Worm (Caenorhabditis elegans): ENCODE results near the gene sra-35.
A peak's percentile ranks its signal among the peaks of the same experiment; 100 is the strongest.

sra-35 gene

DNA sequence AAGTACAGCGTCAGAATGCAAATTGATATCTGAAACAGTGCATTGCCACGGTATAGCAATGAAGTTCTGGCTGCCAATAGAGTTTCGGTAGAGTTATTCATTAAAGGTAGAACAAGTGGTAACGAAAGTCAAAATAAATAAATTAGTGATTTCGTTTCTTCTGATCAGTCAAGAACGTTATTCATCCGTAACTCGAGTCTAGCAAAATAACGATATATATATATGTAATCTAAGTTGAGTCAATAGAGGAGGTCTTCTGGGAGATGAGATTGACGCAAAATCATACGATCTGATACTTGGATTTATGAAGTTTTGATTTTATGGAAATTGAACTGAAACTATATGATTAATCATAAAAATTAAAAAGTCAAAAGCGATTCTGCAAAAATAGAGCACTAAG, at the start of gene sra-35:
Gene sra-35, minus strand, starts transcription at position 101 of the 400 bp plus-strand sequence.
- TF ChIP-seq nhr-28 (tag; optimal IDR thresholded peaks at IDR 0.05): no peak
- TF ChIP-seq nhr-67 (tag; optimal IDR thresholded peaks at IDR 0.05): no peak
- TF ChIP-seq ceh-9 (tag; optimal IDR thresholded peaks at IDR 0.05): no peak
- no peak for TF ChIP-seq lsy-12 (tag; optimal IDR thresholded peaks at IDR 0.05)
- TF ChIP-seq pqm-1 (tag; optimal IDR thresholded peaks at IDR 0.05): no peak
- no peak for TF ChIP-seq nhr-23 (tag; optimal IDR thresholded peaks at IDR 0.05)
- no peak for TF ChIP-seq nhr-25 (tag; optimal IDR thresholded peaks at IDR 0.05)
- no peak for TF ChIP-seq daf-12 (tag; optimal IDR thresholded peaks at IDR 0.05)
- no peak for TF ChIP-seq fos-1 (tag; optimal IDR thresholded peaks at IDR 0.05)
- no peak for TF ChIP-seq ceh-28 (tag; optimal IDR thresholded peaks at IDR 0.05)
- no peak for TF ChIP-seq nhr-77 (tag; optimal IDR thresholded peaks at IDR 0.05)
- TF ChIP-seq aly-2 (tag; optimal IDR thresholded peaks at IDR 0.05): no peak
- TF ChIP-seq ceh-16 (tag; optimal IDR thresholded peaks at IDR 0.05): no peak
- TF ChIP-seq nhr-76 (tag; optimal IDR thresholded peaks at IDR 0.05): no peak
- TF ChIP-seq ZK546.5 (tag; optimal IDR thresholded peaks at IDR 0.05): no peak
- TF ChIP-seq sea-2 (GFP tag; optimal IDR thresholded peaks at IDR 0.05): no peak
- no peak for TF ChIP-seq lin-39 (tag; optimal IDR thresholded peaks at IDR 0.05)

DNA sequence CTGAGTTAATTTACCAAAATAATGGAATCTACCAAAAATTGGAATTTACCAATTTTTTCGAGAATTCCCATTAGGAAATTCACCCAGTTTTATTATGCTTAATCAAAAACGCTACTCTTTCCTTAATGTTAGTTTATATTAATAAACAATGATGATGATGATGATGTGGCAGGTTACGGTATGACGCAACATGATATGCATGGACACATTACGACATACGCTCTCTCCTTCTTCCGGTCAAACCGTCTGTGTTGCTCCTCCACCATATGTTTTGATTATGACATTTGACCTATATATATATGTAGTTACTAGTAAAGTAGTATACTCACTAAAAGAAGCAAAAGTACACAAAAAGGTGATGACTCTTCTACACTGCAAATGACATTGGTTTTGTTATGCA, 49.7 kb upstream of the sra-35 start:
- TF ChIP-seq pha-4 (tag; optimal IDR thresholded peaks at IDR 0.05) (no peak), ztf-11 (tag; optimal IDR thresholded peaks at IDR 0.05) (no peak), nhr-23 (tag; optimal IDR thresholded peaks at IDR 0.05) (no peak), ceh-82 (tag; optimal IDR thresholded peaks at IDR 0.05) (no peak), R02D3.7 (tag; optimal IDR thresholded peaks at IDR 0.05) (no peak), lsy-12 (tag; optimal IDR thresholded peaks at IDR 0.05) (no peak), ceh-16 (tag; optimal IDR thresholded peaks at IDR 0.05) (no peak), nhr-76 (tag; optimal IDR thresholded peaks at IDR 0.05) (no peak), elt-1 (tag; optimal IDR thresholded peaks at IDR 0.05) (no peak), aly-2 (tag; optimal IDR thresholded peaks at IDR 0.05) (no peak), ztf-4 (tag; optimal IDR thresholded peaks at IDR 0.05) (no peak)

DNA sequence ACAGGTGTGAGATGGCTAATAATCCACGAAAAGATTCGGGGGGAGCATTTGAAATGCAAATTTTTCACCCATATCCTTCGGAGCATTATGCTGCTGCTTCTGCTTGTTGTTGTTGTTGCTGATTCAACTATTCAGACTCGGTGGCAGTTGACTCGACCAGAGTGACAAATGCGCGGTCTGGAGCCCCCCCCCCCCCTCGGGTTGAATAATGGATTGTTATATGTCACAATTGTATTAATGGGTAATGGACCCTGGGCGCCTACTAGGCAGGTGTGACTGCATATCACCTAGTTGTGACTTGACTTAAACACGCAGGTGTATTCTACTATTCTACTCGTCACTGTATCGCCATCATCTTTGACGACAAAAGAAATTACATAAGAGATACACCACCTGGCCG, 47.9 kb upstream of the sra-35 start:
- TF ChIP-seq ceh-9 (tag; optimal IDR thresholded peaks at IDR 0.05) (no peak), lin-39 (tag; optimal IDR thresholded peaks at IDR 0.05) (peak; percentile 79), lsy-12 (tag; optimal IDR thresholded peaks at IDR 0.05) (peak; percentile 25)

DNA sequence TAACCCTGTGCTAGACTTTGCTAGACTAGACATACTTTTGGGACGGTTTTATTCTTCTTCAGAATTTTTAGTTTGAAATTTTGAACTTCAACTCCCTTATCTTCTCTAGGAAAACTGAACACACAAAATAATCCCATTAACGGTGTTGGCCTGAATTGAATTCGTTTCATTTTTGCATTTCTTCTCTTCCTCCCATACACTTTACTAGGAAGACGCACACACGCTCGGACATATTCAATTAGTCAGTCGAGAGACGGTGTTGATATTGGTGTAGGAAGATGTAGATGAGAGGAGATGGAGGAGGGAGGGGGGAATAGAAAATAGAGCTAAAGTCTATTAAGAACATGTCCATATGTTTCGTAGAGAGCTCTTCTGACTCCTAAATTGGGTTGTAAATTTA, 47.0 kb upstream of the sra-35 start:
- TF ChIP-seq eor-1 (tag; optimal IDR thresholded peaks at IDR 0.05) (no peak), aly-2 (tag; optimal IDR thresholded peaks at IDR 0.05) (no peak), nhr-43 (tag; optimal IDR thresholded peaks at IDR 0.05; ENCODE audit: poor library complexity, severe bottlenecking) (no peak), elt-2 (tag; optimal IDR thresholded peaks at IDR 0.05) (no peak), snpc-4 (tag; optimal IDR thresholded peaks at IDR 0.05) (no peak), ZK546.5 (tag; optimal IDR thresholded peaks at IDR 0.05) (no peak), skn-1 (tag; optimal IDR thresholded peaks at IDR 0.05) (no peak), mml-1 (tag; optimal IDR thresholded peaks at IDR 0.05) (no peak), ztf-4 (tag; optimal IDR thresholded peaks at IDR 0.05) (no peak), nfya-1 (tag; optimal IDR thresholded peaks at IDR 0.05; ENCODE audit: insufficient read depth) (no peak), lin-15B (tag; optimal IDR thresholded peaks at IDR 0.05) (no peak), nhr-25 (tag; optimal IDR thresholded peaks at IDR 0.05) (no peak)

DNA sequence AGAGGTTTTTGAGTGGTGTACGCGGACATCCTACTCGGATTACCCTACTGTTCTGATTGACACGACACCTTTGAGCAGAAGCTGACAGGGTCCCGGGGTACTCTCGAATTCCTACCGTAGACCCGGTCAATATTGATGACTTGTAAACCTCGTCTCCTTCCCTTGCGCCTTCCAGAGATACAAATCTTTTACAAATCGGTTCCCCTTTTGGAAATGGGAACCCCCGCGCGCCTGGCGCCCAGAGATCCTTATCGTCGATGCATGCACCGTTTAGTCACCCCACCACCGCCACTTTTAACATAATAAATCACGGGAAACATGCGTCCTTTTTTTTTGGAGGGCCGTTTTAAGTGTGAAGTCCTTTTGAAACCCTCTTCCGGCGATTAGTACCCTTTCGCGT, 45.4 kb upstream of the sra-35 start:
- TF ChIP-seq pqm-1 (tag; optimal IDR thresholded peaks at IDR 0.05) (no peak), elt-2 (tag; optimal IDR thresholded peaks at IDR 0.05) (no peak), elt-1 (tag; optimal IDR thresholded peaks at IDR 0.05) (peak; percentile 79), ZK546.5 (tag; optimal IDR thresholded peaks at IDR 0.05) (no peak), ceh-82 (tag; optimal IDR thresholded peaks at IDR 0.05) (no peak), sea-2 (GFP tag; optimal IDR thresholded peaks at IDR 0.05) (no peak), lsy-12 (tag; optimal IDR thresholded peaks at IDR 0.05) (no peak), nhr-25 (tag; optimal IDR thresholded peaks at IDR 0.05) (peak; percentile 4), elt-3 (tag; optimal IDR thresholded peaks at IDR 0.05) (no peak)

DNA sequence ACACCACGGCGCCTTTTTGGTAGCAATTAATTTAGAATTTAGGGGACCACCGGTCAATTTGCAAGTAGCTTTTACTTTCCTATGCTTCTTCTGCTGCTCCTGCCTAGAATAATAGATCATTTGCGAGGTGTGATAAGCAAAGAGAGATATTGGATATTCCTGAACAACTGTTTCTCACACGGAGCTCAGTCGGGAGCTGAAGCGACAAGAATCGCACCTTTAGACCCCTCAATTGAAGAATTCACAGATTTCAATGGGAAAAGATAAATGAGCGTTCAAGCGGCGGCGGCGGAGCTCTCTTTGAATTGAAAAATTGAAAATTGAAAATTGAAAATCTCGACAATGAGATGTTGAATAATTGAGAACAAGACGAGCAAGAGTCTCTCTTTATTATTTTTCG, 44.9 kb upstream of the sra-35 start:
- TF ChIP-seq unc-39 (tag; optimal IDR thresholded peaks at IDR 0.05): no peak
- TF ChIP-seq egl-5 (tag; optimal IDR thresholded peaks at IDR 0.05): no peak
- no peak for TF ChIP-seq pqm-1 (tag; optimal IDR thresholded peaks at IDR 0.05)
- TF ChIP-seq lsy-12 (tag; optimal IDR thresholded peaks at IDR 0.05): no peak
- TF ChIP-seq ceh-28 (tag; optimal IDR thresholded peaks at IDR 0.05): no peak
- no peak for TF ChIP-seq jun-1 (tag; optimal IDR thresholded peaks at IDR 0.05)
- TF ChIP-seq daf-12 (tag; optimal IDR thresholded peaks at IDR 0.05): no peak
- TF ChIP-seq nhr-43 (tag; optimal IDR thresholded peaks at IDR 0.05; ENCODE audit: poor library complexity, severe bottlenecking): no peak
- TF ChIP-seq nhr-11 (tag; optimal IDR thresholded peaks at IDR 0.05): no peak
- TF ChIP-seq egl-27 (tag; optimal IDR thresholded peaks at IDR 0.05): no peak
- TF ChIP-seq tbx-2 (tag; optimal IDR thresholded peaks at IDR 0.05): no peak
- no peak for TF ChIP-seq unc-62 (GFP tag; optimal IDR thresholded peaks at IDR 0.05)
- TF ChIP-seq sea-2 (GFP tag; optimal IDR thresholded peaks at IDR 0.05): no peak
- no peak for TF ChIP-seq R02D3.7 (tag; optimal IDR thresholded peaks at IDR 0.05)
- no peak for TF ChIP-seq lin-15B (tag; optimal IDR thresholded peaks at IDR 0.05)
- TF ChIP-seq ceh-82 (tag; optimal IDR thresholded peaks at IDR 0.05): no peak
- no peak for TF ChIP-seq nhr-25 (tag; optimal IDR thresholded peaks at IDR 0.05)
